Fruit fly (Drosophila melanogaster) whole organism, embryonic: ENCODE results near the gene Sar1.

Experiments
- Ada2b ChIP-seq: fragments of 200-800 bp; sonication (Bioruptor generic); IDR thresholded peaks from 2 replicates; pipeline ENCODE4 v1.3.6; 2022; ENCODE audit warnings: missing biosample characterization, missing genetic modification characterization
- Antp ChIP-seq: fragments of 200-800 bp; sonication (Bioruptor generic); optimal IDR thresholded peaks from 3 replicates; lab custom pipeline; 2016; ENCODE audit warnings: missing biosample characterization, missing genetic modification characterization
- CG10654 ChIP-seq: fragments of 200-800 bp; sonication (Bioruptor generic); optimal IDR thresholded peaks from 2 replicates; lab custom pipeline; 2016; ENCODE audit warnings: missing biosample characterization, missing genetic modification characterization
- CG11398 ChIP-seq: fragments of 200-800 bp; sonication (Bioruptor generic); optimal IDR thresholded peaks from 2 replicates; lab custom pipeline; 2016; ENCODE audit warnings: missing biosample characterization, missing genetic modification characterization
- CG12104 ChIP-seq: fragments of 200-800 bp; sonication (Bioruptor generic); optimal IDR thresholded peaks from 3 replicates; lab custom pipeline; 2016; ENCODE audit warnings: missing biosample characterization, missing genetic modification characterization
- CG12391 ChIP-seq: fragments of 200-800 bp; sonication (Bioruptor generic); optimal IDR thresholded peaks from 3 replicates; lab custom pipeline; 2018; ENCODE audit warnings: missing biosample characterization, mild to moderate bottlenecking, missing genetic modification characterization, moderate library complexity
- CG13287 ChIP-seq: fragments of 200-800 bp; sonication (Bioruptor generic); IDR thresholded peaks from 2 replicates; pipeline ENCODE4 v1.3.6; 2022; ENCODE audit warnings: missing biosample characterization, missing genetic modification characterization; ENCODE audit not compliant: partially characterized antibody
- CG13775 ChIP-seq: fragments of 200-800 bp; sonication (Bioruptor generic); optimal IDR thresholded peaks from 3 replicates; lab custom pipeline; 2017; ENCODE audit warnings: missing biosample characterization, mild to moderate bottlenecking, missing genetic modification characterization
- CG17361 ChIP-seq: fragments of 200-800 bp; sonication (Bioruptor generic); IDR thresholded peaks from 3 replicates; pipeline ENCODE4 v1.3.6; 2022; ENCODE audit warnings: missing biosample characterization, missing genetic modification characterization
- CG17385 ChIP-seq: fragments of 200-800 bp; sonication (Bioruptor generic); optimal IDR thresholded peaks from 3 replicates; lab custom pipeline; 2018; ENCODE audit warnings: missing biosample characterization, mild to moderate bottlenecking, missing genetic modification characterization
- CG18619 ChIP-seq: fragments of 200-800 bp; sonication (Bioruptor generic); optimal IDR thresholded peaks from 3 replicates; lab custom pipeline; 2017; ENCODE audit warnings: missing biosample characterization, mild to moderate bottlenecking, missing genetic modification characterization
- CG2712 ChIP-seq: fragments of 200-800 bp; optimal IDR thresholded peaks from 3 replicates; lab custom pipeline; 2019; ENCODE audit warnings: missing biosample characterization, mild to moderate bottlenecking, missing genetic modification characterization, moderate library complexity
- CG2875 ChIP-seq: fragments of 200-800 bp; sonication (Bioruptor generic); optimal IDR thresholded peaks from 2 replicates; lab custom pipeline; 2017; ENCODE audit warnings: missing biosample characterization, mild to moderate bottlenecking, missing genetic modification characterization, missing genetic modification reagents
- CG31224 ChIP-seq: fragments of 200-800 bp; sonication (Bioruptor generic); IDR thresholded peaks from 2 replicates; pipeline ENCODE4 v1.3.6; 2022; ENCODE audit warnings: missing biosample characterization, missing genetic modification characterization
- CG31365 ChIP-seq: fragments of 200-800 bp; sonication (Bioruptor generic); optimal IDR thresholded peaks from 2 replicates; lab custom pipeline; 2018; ENCODE audit warnings: missing biosample characterization, mild to moderate bottlenecking, missing genetic modification characterization
- CG33557 ChIP-seq: fragments of 200-800 bp; sonication (Bioruptor generic); optimal IDR thresholded peaks from 2 replicates; lab custom pipeline; 2019; ENCODE audit warnings: missing biosample characterization, mild to moderate bottlenecking, missing genetic modification characterization, moderate library complexity
- CG5953 ChIP-seq: fragments of 200-800 bp; sonication (Bioruptor generic); IDR thresholded peaks from 2 replicates; pipeline ENCODE4 v1.3.6; 2022; ENCODE audit warnings: missing biosample characterization, missing genetic modification characterization
- CG6791 ChIP-seq: fragments of 200-800 bp; sonication (Bioruptor generic); IDR thresholded peaks from 3 replicates; pipeline ENCODE4 v1.3.6; 2022; ENCODE audit warnings: missing biosample characterization, missing genetic modification characterization; ENCODE audit not compliant: partially characterized antibody
- CG6813 ChIP-seq: fragments of 200-800 bp; sonication (Bioruptor generic); optimal IDR thresholded peaks from 2 replicates; lab custom pipeline; 2017; ENCODE audit warnings: missing biosample characterization, missing genetic modification characterization, mild to moderate bottlenecking, moderate library complexity, missing genetic modification reagents
- CG9437 ChIP-seq: fragments of 200-800 bp; sonication (Bioruptor generic); optimal IDR thresholded peaks from 2 replicates; lab custom pipeline; 2018; ENCODE audit warnings: missing biosample characterization, mild to moderate bottlenecking, missing genetic modification characterization
- CG9932 ChIP-seq: fragments of 200-800 bp; sonication (Bioruptor generic); IDR thresholded peaks from 2 replicates; pipeline ENCODE4 v1.3.6; 2022; ENCODE audit warnings: missing biosample characterization, missing genetic modification characterization
- E2f2 ChIP-seq: fragments of 200-800 bp; sonication (Bioruptor generic); IDR thresholded peaks from 2 replicates; pipeline ENCODE4 v1.3.6; 2022; ENCODE audit warnings: missing biosample characterization, missing genetic modification characterization
- Ets65A ChIP-seq: fragments of 200-800 bp; sonication (Bioruptor generic); peaks from one replicate; lab custom pipeline; 2016; ENCODE audit warnings: missing biosample characterization, missing genetic modification characterization
- Gsc ChIP-seq: fragments of 200-800 bp; sonication (Bioruptor generic); IDR thresholded peaks from 2 replicates; pipeline ENCODE4 v1.3.6; 2022; ENCODE audit warnings: missing biosample characterization, missing genetic modification characterization
- HLH3B ChIP-seq: fragments of 200-800 bp; sonication (Bioruptor generic); IDR thresholded peaks from 2 replicates; pipeline ENCODE4 v1.3.6; 2022; ENCODE audit warnings: missing biosample characterization, missing genetic modification characterization
- MESR4 ChIP-seq: fragments of 200-800 bp; sonication (Bioruptor generic); optimal IDR thresholded peaks from 2 replicates; lab custom pipeline; 2018; ENCODE audit warnings: missing biosample characterization, mild to moderate bottlenecking, missing genetic modification characterization, moderate library complexity
- Pdp1 ChIP-seq, 2 experiments: fragments of 200-800 bp; sonication (Bioruptor generic); optimal IDR thresholded peaks; 3 replicates each; lab custom pipeline; 2016; ENCODE audit warnings: missing biosample characterization in 2 of 2, missing genetic modification characterization in 2 of 2, mild to moderate bottlenecking in 1 of 2, moderate library complexity in 1 of 2
- Ravus ChIP-seq: fragments of 200-800 bp; sonication (Bioruptor generic); IDR thresholded peaks from 2 replicates; pipeline ENCODE4 v1.3.6; 2022; ENCODE audit warnings: missing biosample characterization, missing genetic modification characterization
- ase ChIP-seq: fragments of 200-800 bp; sonication (Bioruptor generic); IDR thresholded peaks from 3 replicates; pipeline ENCODE4 v1.3.6; 2022; ENCODE audit warnings: missing biosample characterization, missing genetic modification characterization
- croc ChIP-seq: fragments of 200-800 bp; sonication (Bioruptor generic); conservative IDR thresholded peaks from 3 replicates; pipeline ENCODE4 v1.3.6; 2022; ENCODE audit warnings: missing biosample characterization, missing genetic modification characterization
- disco-r ChIP-seq: fragments of 200-800 bp; sonication (Bioruptor generic); optimal IDR thresholded peaks from 2 replicates; lab custom pipeline; 2016; ENCODE audit warnings: missing biosample characterization, missing genetic modification characterization
- eyg ChIP-seq: fragments of 200-800 bp; sonication (Bioruptor generic); optimal IDR thresholded peaks from 3 replicates; lab custom pipeline; 2016; ENCODE audit warnings: missing biosample characterization, missing genetic modification characterization
- fd3F ChIP-seq: fragments of 200-800 bp; sonication (Bioruptor generic); optimal IDR thresholded peaks from 2 replicates; lab custom pipeline; 2018; ENCODE audit warnings: missing biosample characterization, mild to moderate bottlenecking, missing genetic modification characterization, moderate library complexity
- fd96Cb ChIP-seq: fragments of 200-800 bp; sonication (Bioruptor generic); optimal IDR thresholded peaks from 2 replicates; lab custom pipeline; 2018; ENCODE audit warnings: missing biosample characterization, mild to moderate bottlenecking, missing genetic modification characterization, moderate library complexity
- gce ChIP-seq: fragments of 200-800 bp; sonication (Bioruptor generic); IDR thresholded peaks from 3 replicates; pipeline ENCODE4 v1.3.6; 2022; ENCODE audit warnings: missing biosample characterization, missing genetic modification characterization
- knrl ChIP-seq: fragments of 200-800 bp; sonication (Bioruptor generic); IDR thresholded peaks from 3 replicates; pipeline ENCODE4 v1.3.6; 2022; ENCODE audit warnings: missing biosample characterization, missing genetic modification characterization; ENCODE audit not compliant: partially characterized antibody
- mam ChIP-seq: fragments of 200-800 bp; sonication (Bioruptor generic); optimal IDR thresholded peaks from 3 replicates; lab custom pipeline; 2016; ENCODE audit warnings: missing biosample characterization, missing genetic modification characterization
- nau ChIP-seq: fragments of 200-800 bp; sonication (Bioruptor generic); optimal IDR thresholded peaks from 3 replicates; lab custom pipeline; 2017; ENCODE audit warnings: missing biosample characterization, mild to moderate bottlenecking, missing genetic modification characterization, missing genetic modification reagents
- pan ChIP-seq, 4 experiments: fragments of >200 bp in 3 of 4; fragments of 200-800 bp in 1 of 4; sonication (Bioruptor generic) in 1 of 4; optimal IDR thresholded peaks in 3 of 4; IDR thresholded peaks in 1 of 4; 2 replicates each; pipeline versions ENCODE4 v1.3.6 to Lab custom; 2017 to 2022; ENCODE audit warnings: missing biosample characterization in 2 of 4, missing genetic modification characterization in 2 of 4, mixed read lengths in 1 of 4
- pho ChIP-seq: fragments of 200-800 bp; sonication (Bioruptor generic); optimal IDR thresholded peaks from 2 replicates; lab custom pipeline; 2016; ENCODE audit warnings: missing biosample characterization, missing genetic modification characterization
- sd ChIP-seq: fragments of 200-800 bp; sonication (Bioruptor generic); optimal IDR thresholded peaks from 3 replicates; lab custom pipeline; 2018; ENCODE audit warnings: missing biosample characterization, mild to moderate bottlenecking, missing genetic modification characterization, moderate library complexity
- slp2 ChIP-seq: fragments of 200-800 bp; sonication (Bioruptor generic); optimal IDR thresholded peaks from 2 replicates; lab custom pipeline; 2016; ENCODE audit warnings: missing biosample characterization, missing genetic modification characterization
- tx ChIP-seq: fragments of 200-800 bp; sonication (Bioruptor generic); optimal IDR thresholded peaks from 2 replicates; lab custom pipeline; 2016; ENCODE audit warnings: missing biosample characterization, missing genetic modification characterization
- unpg ChIP-seq: fragments of 200-800 bp; sonication (Bioruptor generic); optimal IDR thresholded peaks from 3 replicates; lab custom pipeline; 2018; ENCODE audit warnings: missing biosample characterization, mild to moderate bottlenecking, missing genetic modification characterization, moderate library complexity
- yki ChIP-seq: fragments of >200 bp; optimal IDR thresholded peaks from 3 replicates; lab custom pipeline; 2018
- zfh1 ChIP-seq: fragments of 200-800 bp; sonication (Bioruptor generic); IDR thresholded peaks from 3 replicates; pipeline ENCODE4 v1.3.6; 2022; ENCODE audit warnings: missing biosample characterization, missing genetic modification characterization

Gene Sar1

DNA sequence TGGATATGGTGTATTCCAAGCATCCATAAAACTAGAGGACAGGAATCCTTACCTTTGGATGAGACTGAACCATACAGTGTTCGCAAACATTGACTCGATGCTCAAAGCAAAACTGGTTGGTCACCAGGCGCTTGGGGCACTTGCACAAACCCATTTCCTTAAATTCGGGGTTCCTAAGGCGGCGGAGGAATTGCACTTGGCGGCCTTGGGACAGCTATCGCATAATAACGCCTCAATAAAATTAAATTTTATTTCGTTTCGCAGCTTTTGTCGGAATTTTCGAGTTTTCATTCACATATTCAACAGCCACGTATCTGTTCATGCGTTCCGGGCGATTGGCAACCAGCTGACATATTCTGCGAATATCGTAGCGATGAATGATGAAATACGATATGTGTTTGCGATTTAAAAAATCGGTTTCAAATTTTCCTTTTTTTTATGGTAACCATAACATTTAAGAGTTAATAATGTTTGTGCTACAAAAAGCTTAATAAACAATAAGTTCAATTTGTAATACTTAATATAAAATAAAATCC, 9.2 kb downstream of the Sar1 start, which contains the start of gene CG5382 (continued):
- TF ChIP-seq CG2875 (GFP tag; lab: Kevin White, UChicago) (no peak), pho (no peak), eyg (GFP tag; lab: Kevin White, UChicago) (no peak), slp2 (GFP tag; lab: Kevin White, UChicago) (no peak), CG31224 (GFP tag; lab: Robert Waterston, UW) (no peak), CG10654 (GFP tag; lab: Kevin White, UChicago) (no peak), CG17361 (GFP tag; lab: Robert Waterston, UW) (no peak), sd (tag; lab: Kevin White, UChicago) (peak; percentile 30), Pdp1 (GFP tag; optimal IDR thresholded peaks at IDR 0.05; lab: Kevin White, UChicago) (no peak), mam (no peak), MESR4 (GFP tag; lab: Kevin White, UChicago) (peak; percentile 71), knrl (GFP tag; lab: Robert Waterston, UW) (no peak), CG31365 (tag; lab: Kevin White, UChicago) (no peak), CG13775 (GFP tag; lab: Kevin White, UChicago) (no peak), pan (optimal IDR thresholded peaks at IDR 0.05; lab: Kevin White, UChicago) (no peak), pan (GFP tag; optimal IDR thresholded peaks at IDR 0.05 in 1 of 2, IDR thresholded peaks at IDR 0.05 in 1 of 2) (no peak), gce (GFP tag; lab: Robert Waterston, UW) (no peak)

DNA sequence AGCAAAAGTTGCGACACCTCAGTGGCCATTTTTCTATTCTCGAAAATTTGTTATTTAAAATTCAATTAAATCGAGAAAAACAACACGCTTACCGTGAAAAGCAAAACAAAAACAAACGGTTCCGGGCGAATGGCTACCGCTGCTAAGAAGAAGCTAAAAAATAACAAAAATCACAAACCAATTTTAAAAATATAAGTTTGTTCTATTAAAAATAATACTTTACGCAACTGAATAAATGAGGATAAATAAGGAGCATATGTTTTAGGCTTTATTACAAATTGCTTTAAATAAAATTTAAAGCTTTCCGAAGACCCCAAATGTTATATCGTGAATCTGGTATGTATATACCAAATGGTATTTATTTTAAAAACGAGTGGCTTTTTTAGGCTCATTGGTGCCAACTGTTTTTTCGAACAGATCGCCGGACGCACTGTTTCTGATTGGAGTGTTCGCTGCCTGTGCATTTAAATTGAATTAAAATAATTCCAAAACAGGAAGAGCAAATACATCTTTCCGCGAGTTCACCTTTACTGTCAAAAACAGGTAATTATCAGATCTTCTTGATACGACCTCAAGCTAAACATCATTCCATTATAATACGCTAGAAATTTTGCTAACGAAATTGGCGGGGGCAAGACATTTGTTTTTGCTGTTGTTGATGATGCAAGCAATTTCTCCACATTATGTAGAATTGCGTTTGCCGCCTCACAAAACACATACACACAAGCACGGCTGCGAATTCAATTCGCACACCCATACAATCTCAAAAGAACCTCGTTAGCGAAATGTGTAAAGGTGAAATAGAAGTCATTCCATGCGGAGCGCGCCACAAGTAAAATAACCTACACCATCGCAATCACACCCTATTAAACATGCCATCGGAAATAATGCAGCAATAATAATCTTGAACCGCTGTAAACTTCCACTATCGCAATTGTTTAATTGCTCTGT, 10.9 kb downstream of the Sar1 start, which contains the start of the genes Polr3F and PyK:
Polr3F (minus strand) TSS at position 248 of the 951 bp plus-strand sequence.
PyK (plus strand) TSS at position 411 of the 951 bp plus-strand sequence.
- TF ChIP-seq CG18619, result no peak
- no peak for TF ChIP-seq CG6813
- TF ChIP-seq Ravus (GFP tag; lab: Robert Waterston, UW), result no peak
- peak; percentile 23 for TF ChIP-seq Ets65A (GFP tag; lab: Kevin White, UChicago)
- no peak for TF ChIP-seq yki (lab: Kevin White, UChicago)
- no peak for TF ChIP-seq CG6791 (GFP tag; lab: Robert Waterston, UW)
- peak; percentile 50 for TF ChIP-seq CG13287
- peak; percentile 47; the same call in 1 of the 2 replicates for TF ChIP-seq CG9932 (GFP tag; lab: Robert Waterston, UW)
- TF ChIP-seq CG2712, result peak; percentile 56
- peak; percentile 98 for TF ChIP-seq CG17385 (GFP tag; lab: Kevin White, UChicago)
- no peak for TF ChIP-seq zfh1 (GFP tag; lab: Robert Waterston, UW)
- TF ChIP-seq Ada2b (GFP tag; lab: Robert Waterston, UW), result no peak; the same call in 1 of the 2 replicates
- TF ChIP-seq unpg, result peak; percentile 53
- TF ChIP-seq Pdp1 (GFP tag; optimal IDR thresholded peaks at IDR 0.05; lab: Kevin White, UChicago), result peak in 1 of 2 experiments; percentile 79
- TF ChIP-seq Antp (GFP tag; lab: Kevin White, UChicago), result no peak
- peak; percentile 29 for TF ChIP-seq CG12104
- no peak for TF ChIP-seq croc
- no peak for TF ChIP-seq mam
- no peak for TF ChIP-seq disco-r (GFP tag; lab: Kevin White, UChicago)
- TF ChIP-seq CG11398 (GFP tag; lab: Kevin White, UChicago), result no peak
- no peak for TF ChIP-seq HLH3B
- no peak for TF ChIP-seq Gsc (GFP tag; lab: Robert Waterston, UW)
- no peak for TF ChIP-seq tx (GFP tag; lab: Kevin White, UChicago)
- TF ChIP-seq CG33557 (GFP tag; lab: Kevin White, UChicago), result peak; percentile 19
- no peak for TF ChIP-seq CG9437 (GFP tag; lab: Kevin White, UChicago)
- no peak for TF ChIP-seq ase (GFP tag; lab: Robert Waterston, UW)
- no peak for TF ChIP-seq fd96Cb (tag; lab: Kevin White, UChicago)
- TF ChIP-seq MESR4 (GFP tag; lab: Kevin White, UChicago), result peak; percentile 27
- TF ChIP-seq E2f2 (GFP tag; lab: Robert Waterston, UW), result peak; percentile 71
- peak; percentile 73 for TF ChIP-seq CG12391 (tag; lab: Kevin White, UChicago)
- no peak for TF ChIP-seq nau
- no peak for TF ChIP-seq CG5953 (GFP tag; lab: Robert Waterston, UW)
- no peak for TF ChIP-seq fd3F (GFP tag; lab: Kevin White, UChicago)
